Fruit fly (Drosophila melanogaster) whole organism, embryonic: ENCODE data around the gene CG12057.
A peak's percentile ranks its signal among the peaks of the same experiment; 100 is the strongest.

ENCODE experiments used
- Atf-2 ChIP-seq: fragments of 200-800 bp; sonication (Bioruptor generic); optimal IDR thresholded peaks from 2 replicates; lab custom pipeline; 2016; ENCODE audit warnings: missing biosample characterization, missing genetic modification characterization
- Awh ChIP-seq: fragments of 200-800 bp; sonication (Bioruptor generic); IDR thresholded peaks from 2 replicates; pipeline ENCODE4, ENCODE4 v1.3.6; 2022; ENCODE audit warnings: missing biosample characterization, missing genetic modification characterization
- B-H1 ChIP-seq: fragments of 200-800 bp; sonication (Bioruptor generic); IDR thresholded peaks from 3 replicates; pipeline ENCODE4 v1.3.6; 2022; ENCODE audit warnings: missing biosample characterization, missing genetic modification characterization
- CG12155 ChIP-seq: fragments of 200-800 bp; sonication (Bioruptor generic); optimal IDR thresholded peaks from 3 replicates; lab custom pipeline; 2016; ENCODE audit warnings: missing biosample characterization, missing genetic modification characterization
- CG12769 ChIP-seq: fragments of 200-800 bp; sonication (Bioruptor generic); optimal IDR thresholded peaks from 2 replicates; lab custom pipeline; 2019; ENCODE audit warnings: missing biosample characterization, mild to moderate bottlenecking, missing genetic modification characterization, moderate library complexity
- CG14860 ChIP-seq: fragments of 200-800 bp; sonication (Bioruptor generic); IDR thresholded peaks from 3 replicates; pipeline ENCODE4 v1.3.6; 2022; ENCODE audit warnings: missing biosample characterization, missing genetic modification characterization; ENCODE audit not compliant: partially characterized antibody
- CG15696 ChIP-seq: fragments of 200-800 bp; sonication (Bioruptor generic); optimal IDR thresholded peaks from 2 replicates; lab custom pipeline; 2019; ENCODE audit warnings: missing biosample characterization, mild to moderate bottlenecking, missing genetic modification characterization, moderate library complexity
- CG17612 ChIP-seq: fragments of 200-800 bp; sonication (Bioruptor generic); IDR thresholded peaks from 2 replicates; pipeline ENCODE4 v1.3.6; 2022; ENCODE audit warnings: missing biosample characterization, missing genetic modification characterization
- CG17829 ChIP-seq: fragments of 200-800 bp; optimal IDR thresholded peaks from 2 replicates; lab custom pipeline; 2019; ENCODE audit warnings: missing biosample characterization, mild to moderate bottlenecking, missing genetic modification characterization, moderate library complexity
- CG2678 ChIP-seq: fragments of 200-800 bp; sonication (Bioruptor generic); optimal IDR thresholded peaks from 3 replicates; lab custom pipeline; 2019; ENCODE audit warnings: missing biosample characterization, mild to moderate bottlenecking, missing genetic modification characterization, moderate library complexity
- CG2712 ChIP-seq: fragments of 200-800 bp; optimal IDR thresholded peaks from 3 replicates; lab custom pipeline; 2019; ENCODE audit warnings: missing biosample characterization, mild to moderate bottlenecking, missing genetic modification characterization, moderate library complexity
- CG2889 ChIP-seq: fragments of 200-800 bp; sonication (Bioruptor generic); IDR thresholded peaks from 3 replicates; pipeline ENCODE4 v1.3.6; 2022; ENCODE audit warnings: missing biosample characterization, missing genetic modification characterization
- CG30020 ChIP-seq: fragments of 200-800 bp; optimal IDR thresholded peaks from 2 replicates; lab custom pipeline; 2019; ENCODE audit warnings: missing biosample characterization, mild to moderate bottlenecking, missing genetic modification characterization, moderate library complexity
- CG31441 ChIP-seq: fragments of 200-800 bp; sonication (Bioruptor generic); IDR thresholded peaks from 2 replicates; pipeline ENCODE4 v1.3.6; 2022; ENCODE audit warnings: missing biosample characterization, missing genetic modification characterization
- CG3407 ChIP-seq: fragments of 200-800 bp; sonication (Bioruptor generic); optimal IDR thresholded peaks from 2 replicates; lab custom pipeline; 2018; ENCODE audit warnings: missing biosample characterization, mild to moderate bottlenecking, missing genetic modification characterization
- CG4707 ChIP-seq: fragments of 200-800 bp; sonication (Bioruptor generic); optimal IDR thresholded peaks from 2 replicates; lab custom pipeline; 2018; ENCODE audit warnings: missing biosample characterization, mild to moderate bottlenecking, missing genetic modification characterization, moderate library complexity
- CG6175 ChIP-seq: fragments of 200-800 bp; sonication (Bioruptor generic); IDR thresholded peaks from 3 replicates; pipeline ENCODE4 v1.3.6; 2022; ENCODE audit warnings: missing biosample characterization, missing genetic modification characterization
- CG6689 ChIP-seq: fragments of 200-800 bp; sonication (Bioruptor generic); IDR thresholded peaks from 2 replicates; pipeline ENCODE4 v1.3.6; 2022; ENCODE audit warnings: missing biosample characterization, missing genetic modification characterization
- CoRest ChIP-seq: fragments of 200-800 bp; sonication (Bioruptor generic); optimal IDR thresholded peaks from 3 replicates; lab custom pipeline; 2018; ENCODE audit warnings: missing biosample characterization, mild to moderate bottlenecking, missing genetic modification characterization, moderate library complexity
- Dad ChIP-seq: fragments of 200-800 bp; sonication (Bioruptor generic); optimal IDR thresholded peaks from 3 replicates; lab custom pipeline; 2016; ENCODE audit warnings: missing biosample characterization, missing genetic modification characterization
- Dbx ChIP-seq: fragments of 200-800 bp; sonication (Bioruptor generic); IDR thresholded peaks from 3 replicates; pipeline ENCODE4 v1.3.6; 2022; ENCODE audit warnings: missing biosample characterization, missing genetic modification characterization
- Dp ChIP-seq: fragments of 200-800 bp; sonication (Bioruptor generic); optimal IDR thresholded peaks from 2 replicates; lab custom pipeline; 2018; ENCODE audit warnings: missing biosample characterization, mild to moderate bottlenecking, missing genetic modification characterization, moderate library complexity
- ERR ChIP-seq: fragments of 200-800 bp; sonication (Bioruptor generic); optimal IDR thresholded peaks from 2 replicates; lab custom pipeline; 2016; ENCODE audit warnings: missing biosample characterization, missing genetic modification characterization
- HLH3B ChIP-seq: fragments of 200-800 bp; sonication (Bioruptor generic); IDR thresholded peaks from 2 replicates; pipeline ENCODE4 v1.3.6; 2022; ENCODE audit warnings: missing biosample characterization, missing genetic modification characterization
- MTF-1 ChIP-seq: fragments of 200-800 bp; sonication (Bioruptor generic); optimal IDR thresholded peaks from 2 replicates; lab custom pipeline; 2018; ENCODE audit warnings: missing biosample characterization, mild to moderate bottlenecking, missing genetic modification characterization, borderline replicate concordance
- Sox100B ChIP-seq: fragments of 200-800 bp; sonication (Bioruptor generic); optimal IDR thresholded peaks from 3 replicates; lab custom pipeline; 2018; ENCODE audit warnings: missing biosample characterization, mild to moderate bottlenecking, missing genetic modification characterization
- Stat92E ChIP-seq, 3 experiments: fragments of >200 bp in 2 of 3; fragments of 200-800 bp in 1 of 3; sonication (Bioruptor generic) in 1 of 3; optimal IDR thresholded peaks; 2 replicates each; lab custom pipeline; 2017 to 2019; ENCODE audit warnings: missing biosample characterization in 3 of 3, missing genetic modification characterization in 3 of 3, mild to moderate bottlenecking in 1 of 3, moderate library complexity in 1 of 3
- Taf1 ChIP-seq: fragments of 200-800 bp; sonication (Bioruptor generic); IDR thresholded peaks from 2 replicates; pipeline ENCODE4 v1.3.6; 2022; ENCODE audit warnings: missing biosample characterization, missing genetic modification characterization
- Trl ChIP-seq, 3 experiments: fragments of >200 bp in 2 of 3; fragments of 200-800 bp in 1 of 3; sonication (Bioruptor generic) in 1 of 3; optimal IDR thresholded peaks; 2 replicates in 1 of 3; 3 replicates in 2 of 3; lab custom pipeline; 2016 to 2017; ENCODE audit warnings: missing biosample characterization in 1 of 3, missing genetic modification characterization in 1 of 3
- amos ChIP-seq: fragments of 200-800 bp; sonication (Bioruptor generic); IDR thresholded peaks from 2 replicates; pipeline ENCODE4 v1.3.6; 2022; ENCODE audit warnings: missing biosample characterization, missing genetic modification characterization; ENCODE audit not compliant: partially characterized antibody
- bab2 ChIP-seq: fragments of 200-800 bp; sonication (Bioruptor generic); optimal IDR thresholded peaks from 2 replicates; lab custom pipeline; 2016; ENCODE audit warnings: missing biosample characterization, missing genetic modification characterization
- bowl ChIP-seq: fragments of 200-800 bp; sonication (Bioruptor generic); IDR thresholded peaks from 2 replicates; pipeline ENCODE4 v1.3.6; 2022; ENCODE audit warnings: missing biosample characterization, missing genetic modification characterization
- cato ChIP-seq: fragments of 200-800 bp; sonication (Bioruptor generic); optimal IDR thresholded peaks from 2 replicates; lab custom pipeline; 2016; ENCODE audit warnings: missing biosample characterization, missing genetic modification characterization, borderline replicate concordance
- danr ChIP-seq: fragments of 200-800 bp; sonication (Bioruptor generic); IDR thresholded peaks from 2 replicates; pipeline ENCODE4 v1.3.6; 2022; ENCODE audit warnings: missing biosample characterization, missing genetic modification characterization
- dmrt11E ChIP-seq: fragments of 200-800 bp; sonication (Bioruptor generic); optimal IDR thresholded peaks from 3 replicates; lab custom pipeline; 2018; ENCODE audit warnings: missing biosample characterization, mild to moderate bottlenecking, missing genetic modification characterization, moderate library complexity
- dysf ChIP-seq: fragments of 200-800 bp; sonication (Bioruptor generic); IDR thresholded peaks from 3 replicates; pipeline ENCODE4 v1.3.6; 2022; ENCODE audit warnings: missing biosample characterization, missing genetic modification characterization
- emc ChIP-seq: fragments of 200-800 bp; sonication (Bioruptor generic); optimal IDR thresholded peaks from 2 replicates; lab custom pipeline; 2016; ENCODE audit warnings: missing biosample characterization, missing genetic modification characterization
- gfzf ChIP-seq: fragments of 200-800 bp; sonication (Bioruptor generic); optimal IDR thresholded peaks from 2 replicates; lab custom pipeline; 2016; ENCODE audit warnings: missing biosample characterization, mild to moderate bottlenecking, missing genetic modification characterization, moderate library complexity
- klu ChIP-seq: fragments of 200-800 bp; sonication (Bioruptor generic); IDR thresholded peaks from 2 replicates; pipeline ENCODE4 v1.3.6; 2022; ENCODE audit warnings: missing biosample characterization, missing genetic modification characterization
- kni ChIP-seq: fragments of 200-800 bp; sonication (Bioruptor generic); optimal IDR thresholded peaks from 3 replicates; lab custom pipeline; 2017; ENCODE audit warnings: mild to moderate bottlenecking, missing biosample characterization, missing genetic modification reagents, missing genetic modification characterization
- nerfin-2 ChIP-seq: fragments of 200-800 bp; sonication (Bioruptor generic); IDR thresholded peaks from 2 replicates; pipeline ENCODE4 v1.3.6; 2022; ENCODE audit warnings: missing biosample characterization, missing genetic modification characterization; ENCODE audit not compliant: partially characterized antibody
- pb ChIP-seq: fragments of 200-800 bp; sonication (Bioruptor generic); optimal IDR thresholded peaks from 3 replicates; lab custom pipeline; 2016; ENCODE audit warnings: missing biosample characterization, missing genetic modification characterization
- pros ChIP-seq: fragments of 200-800 bp; sonication (Bioruptor generic); optimal IDR thresholded peaks from 3 replicates; lab custom pipeline; 2019; ENCODE audit warnings: missing biosample characterization, mild to moderate bottlenecking, missing genetic modification characterization, moderate library complexity
- pum ChIP-seq: fragments of 200-800 bp; sonication (Bioruptor generic); optimal IDR thresholded peaks from 2 replicates; lab custom pipeline; 2016; ENCODE audit warnings: missing biosample characterization, missing genetic modification characterization
- repo ChIP-seq: fragments of 200-800 bp; sonication (Bioruptor generic); optimal IDR thresholded peaks from 2 replicates; lab custom pipeline; 2016; ENCODE audit warnings: missing biosample characterization, missing genetic modification characterization
- schlank ChIP-seq: fragments of 200-800 bp; sonication (Bioruptor generic); optimal IDR thresholded peaks from 2 replicates; lab custom pipeline; 2018; ENCODE audit warnings: missing biosample characterization, mild to moderate bottlenecking, missing genetic modification characterization
- shn ChIP-seq: fragments of 200-800 bp; sonication (Bioruptor generic); optimal IDR thresholded peaks from 3 replicates; lab custom pipeline; 2016; ENCODE audit warnings: missing biosample characterization, missing genetic modification characterization
- sug ChIP-seq: fragments of 200-800 bp; optimal IDR thresholded peaks from 2 replicates; lab custom pipeline; 2019; ENCODE audit warnings: missing biosample characterization, mild to moderate bottlenecking, missing genetic modification characterization, moderate library complexity
- tin ChIP-seq: fragments of 200-800 bp; sonication (Bioruptor generic); optimal IDR thresholded peaks from 3 replicates; lab custom pipeline; 2016; ENCODE audit warnings: missing biosample characterization, missing genetic modification characterization
- tio ChIP-seq: fragments of 200-800 bp; sonication (Bioruptor generic); optimal IDR thresholded peaks from 2 replicates; lab custom pipeline; 2017; ENCODE audit warnings: missing biosample characterization, missing genetic modification characterization, inconsistent platforms

Gene CG12057

dm6 chrX:9193604-9194003 lies 2.1 kb downstream of the CG12057 start, which contains the start of gene CG12106 (continued):
- TF ChIP-seq CG2678 (tag; lab: Kevin White, UChicago) (peak; percentile 65), Dad (no peak), kni (peak; percentile 43), schlank (tag; lab: Kevin White, UChicago) (peak; percentile 19), CG4707 (GFP tag; lab: Kevin White, UChicago) (no peak), Dbx (GFP tag; lab: Robert Waterston, UW) (0 out of 3 replicates have a peak, but pooled peaks have one; percentile 23), nerfin-2 (GFP tag; lab: Robert Waterston, UW) (no peak), danr (GFP tag; lab: Robert Waterston, UW) (no peak), CG6175 (GFP tag; lab: Robert Waterston, UW) (no peak), dysf (GFP tag; lab: Robert Waterston, UW) (peak; percentile 68; the same call in 2 of the 3 replicates), CoRest (tag; lab: Kevin White, UChicago) (peak; percentile 63), HLH3B (GFP tag; lab: Robert Waterston, UW) (no peak), tio (no peak), CG2889 (GFP tag; lab: Robert Waterston, UW) (no peak), CG17829 (tag; lab: Kevin White, UChicago) (peak; percentile 49), gfzf (no peak), CG15696 (tag; lab: Kevin White, UChicago) (peak; percentile 30), shn (GFP tag; lab: Kevin White, UChicago) (peak; percentile 38), Sox100B (peak; percentile 8), CG6689 (peak; percentile 28; the same call in 1 of the 2 replicates), Atf-2 (peak; percentile 1), Dp (GFP tag; lab: Kevin White, UChicago) (peak; percentile 24), CG31441 (GFP tag; lab: Robert Waterston, UW) (peak; percentile 33; the same call in 1 of the 2 replicates), ERR (GFP tag; lab: Kevin White, UChicago) (no peak), CG12769 (tag; lab: Kevin White, UChicago) (no peak), MTF-1 (no peak), sug (tag; lab: Kevin White, UChicago) (peak; percentile 56), dmrt11E (tag; lab: Kevin White, UChicago) (peak; percentile 9), Awh (GFP tag; lab: Robert Waterston, UW) (no peak), CG2712 (tag; lab: Kevin White, UChicago) (peak; percentile 42), CG17612 (GFP tag; lab: Robert Waterston, UW) (no peak), CG3407 (GFP tag; lab: Kevin White, UChicago) (no peak), Taf1 (no peak), pum (GFP tag; lab: Kevin White, UChicago) (peak; percentile 46), emc (no peak), CG12155 (GFP tag; lab: Kevin White, UChicago) (peak; percentile 32), CG14860 (no peak), pros (GFP tag; lab: Kevin White, UChicago) (no peak), repo (GFP tag; lab: Kevin White, UChicago) (no peak), Trl (optimal IDR thresholded peaks at IDR 0.05; lab: Kevin White, UChicago) (no peak), Trl (GFP tag; optimal IDR thresholded peaks at IDR 0.05; lab: Kevin White, UChicago) (peak; percentile 39), B-H1 (0 out of 3 replicates have a peak, but pooled peaks have one; percentile 20), Stat92E (GFP tag; optimal IDR thresholded peaks at IDR 0.05; lab: Kevin White, UChicago) (no peak), CG30020 (tag; lab: Kevin White, UChicago) (no peak), pb (no peak), tin (peak; percentile 18), klu (GFP tag; lab: Robert Waterston, UW) (no peak), cato (GFP tag; lab: Kevin White, UChicago) (no peak), amos (no peak), bowl (GFP tag; lab: Robert Waterston, UW) (no peak), bab2 (GFP tag; lab: Kevin White, UChicago) (peak; percentile 25)
